Fruit fly (Drosophila melanogaster) whole organism, embryonic: ENCODE data around the gene Gyc88E.

Experiments used
- BEAF-32 ChIP-seq: fragments of 200-800 bp; sonication (Bioruptor generic); optimal IDR thresholded peaks from 3 replicates; lab custom pipeline; 2017; ENCODE audit warnings: missing biosample characterization, missing genetic modification characterization, mild to moderate bottlenecking, moderate library complexity, missing genetic modification reagents
- Bgb ChIP-seq: fragments of 200-800 bp; sonication (Bioruptor generic); IDR thresholded peaks from 2 replicates; pipeline ENCODE4 v1.3.6; 2022; ENCODE audit warnings: missing biosample characterization, missing genetic modification characterization; ENCODE audit not compliant: partially characterized antibody
- CG1024 ChIP-seq: fragments of 200-800 bp; sonication (Bioruptor generic); IDR thresholded peaks from 2 replicates; pipeline ENCODE4 v1.3.6; 2022; ENCODE audit warnings: missing biosample characterization, missing genetic modification characterization
- CG10462 ChIP-seq: fragments of 200-800 bp; sonication (Bioruptor generic); optimal IDR thresholded peaks from 2 replicates; lab custom pipeline; 2016; ENCODE audit warnings: missing biosample characterization, missing genetic modification characterization
- CG11247 ChIP-seq: fragments of 200-800 bp; sonication (Bioruptor generic); IDR thresholded peaks from 2 replicates; pipeline ENCODE4 v1.3.6; 2022; ENCODE audit warnings: missing biosample characterization, missing genetic modification characterization
- CG11504 ChIP-seq: fragments of 200-800 bp; sonication (Bioruptor generic); optimal IDR thresholded peaks from 3 replicates; lab custom pipeline; 2019; ENCODE audit warnings: missing biosample characterization, mild to moderate bottlenecking, missing genetic modification characterization, moderate library complexity
- CG13296 ChIP-seq: fragments of 200-800 bp; sonication (Bioruptor generic); optimal IDR thresholded peaks from 3 replicates; lab custom pipeline; 2018; ENCODE audit warnings: missing biosample characterization, mild to moderate bottlenecking, missing genetic modification characterization
- CG14710 ChIP-seq: fragments of 200-800 bp; sonication (Bioruptor generic); optimal IDR thresholded peaks from 3 replicates; lab custom pipeline; 2019; ENCODE audit warnings: missing biosample characterization, mild to moderate bottlenecking, missing genetic modification characterization, moderate library complexity
- CG2120 ChIP-seq: fragments of 200-800 bp; sonication (Bioruptor generic); optimal IDR thresholded peaks from 3 replicates; lab custom pipeline; 2016; ENCODE audit warnings: missing biosample characterization, missing genetic modification characterization
- CG2129 ChIP-seq: fragments of 200-800 bp; sonication (Bioruptor generic); IDR thresholded peaks from 2 replicates; pipeline ENCODE4 v1.3.6; 2022; ENCODE audit warnings: missing biosample characterization, missing genetic modification characterization; ENCODE audit not compliant: partially characterized antibody
- CG2712 ChIP-seq: fragments of 200-800 bp; optimal IDR thresholded peaks from 3 replicates; lab custom pipeline; 2019; ENCODE audit warnings: missing biosample characterization, mild to moderate bottlenecking, missing genetic modification characterization, moderate library complexity
- CG33213 ChIP-seq: fragments of 200-800 bp; sonication (Bioruptor generic); optimal IDR thresholded peaks from 3 replicates; lab custom pipeline; 2016; ENCODE audit warnings: missing biosample characterization, missing genetic modification characterization
- CG7271 ChIP-seq: fragments of 200-800 bp; sonication (Bioruptor generic); optimal IDR thresholded peaks from 2 replicates; lab custom pipeline; 2018; ENCODE audit warnings: missing biosample characterization, mild to moderate bottlenecking, missing genetic modification characterization, moderate library complexity
- CG7786 ChIP-seq: fragments of 200-800 bp; sonication (Bioruptor generic); optimal IDR thresholded peaks from 2 replicates; lab custom pipeline; 2016; ENCODE audit warnings: missing biosample characterization, missing genetic modification characterization
- CG9797 ChIP-seq: fragments of 200-800 bp; sonication (Bioruptor generic); optimal IDR thresholded peaks from 3 replicates; lab custom pipeline; 2018; ENCODE audit warnings: missing biosample characterization, mild to moderate bottlenecking, missing genetic modification characterization
- Chrac-16 ChIP-seq: fragments of 200-800 bp; sonication (Bioruptor generic); optimal IDR thresholded peaks from 3 replicates; lab custom pipeline; 2016; ENCODE audit warnings: missing biosample characterization, missing genetic modification characterization
- CrebB ChIP-seq: fragments of 200-800 bp; sonication (Bioruptor generic); optimal IDR thresholded peaks from 3 replicates; lab custom pipeline; 2018; ENCODE audit warnings: missing biosample characterization, mild to moderate bottlenecking, missing genetic modification characterization
- Dll ChIP-seq: fragments of 200-800 bp; sonication (Bioruptor generic); IDR thresholded peaks from 4 replicates; pipeline ENCODE4 v1.3.6; 2022; ENCODE audit warnings: missing biosample characterization, missing genetic modification characterization; ENCODE audit not compliant: partially characterized antibody
- Dp ChIP-seq: fragments of 200-800 bp; sonication (Bioruptor generic); optimal IDR thresholded peaks from 2 replicates; lab custom pipeline; 2018; ENCODE audit warnings: missing biosample characterization, mild to moderate bottlenecking, missing genetic modification characterization, moderate library complexity
- E2f1 ChIP-seq: fragments of 200-800 bp; sonication (Bioruptor generic); IDR thresholded peaks from 2 replicates; pipeline ENCODE4 v1.3.6; 2022; ENCODE audit warnings: missing biosample characterization, missing genetic modification characterization
- E2f2 ChIP-seq: fragments of 200-800 bp; sonication (Bioruptor generic); IDR thresholded peaks from 2 replicates; pipeline ENCODE4 v1.3.6; 2022; ENCODE audit warnings: missing biosample characterization, missing genetic modification characterization
- Eip74EF ChIP-seq, 2 experiments: fragments of 200-800 bp in 1 of 2; fragments of >200 bp in 1 of 2; sonication (Bioruptor generic) in 1 of 2; optimal IDR thresholded peaks; 2 replicates each; lab custom pipeline; 2017 to 2019; ENCODE audit warnings: missing biosample characterization in 2 of 2, missing genetic modification characterization in 2 of 2, mild to moderate bottlenecking in 1 of 2, moderate library complexity in 1 of 2
- Hey ChIP-seq: fragments of 200-800 bp; sonication (Bioruptor generic); optimal IDR thresholded peaks from 3 replicates; lab custom pipeline; 2018; ENCODE audit warnings: missing biosample characterization, mild to moderate bottlenecking, missing genetic modification characterization
- Lhr ChIP-seq: fragments of 200-800 bp; sonication (Bioruptor generic); optimal IDR thresholded peaks from 3 replicates; lab custom pipeline; 2017; ENCODE audit warnings: mild to moderate bottlenecking, missing biosample characterization, missing genetic modification reagents, missing genetic modification characterization
- MESR4 ChIP-seq: fragments of 200-800 bp; sonication (Bioruptor generic); optimal IDR thresholded peaks from 2 replicates; lab custom pipeline; 2018; ENCODE audit warnings: missing biosample characterization, mild to moderate bottlenecking, missing genetic modification characterization, moderate library complexity
- Myb ChIP-seq: fragments of 200-800 bp; sonication (Bioruptor generic); optimal IDR thresholded peaks from 2 replicates; lab custom pipeline; 2016; ENCODE audit warnings: missing biosample characterization, missing genetic modification characterization
- Scr ChIP-seq: fragments of 200-800 bp; sonication (Bioruptor generic); IDR thresholded peaks from 2 replicates; pipeline ENCODE4 v1.3.6; 2022; ENCODE audit warnings: missing biosample characterization, missing genetic modification characterization; ENCODE audit not compliant: partially characterized antibody
- Sry-δ ChIP-seq: fragments of 200-800 bp; sonication (Bioruptor generic); optimal IDR thresholded peaks from 2 replicates; lab custom pipeline; 2016; ENCODE audit warnings: missing biosample characterization, missing genetic modification characterization
- Stat92E ChIP-seq, 3 experiments: fragments of >200 bp in 2 of 3; fragments of 200-800 bp in 1 of 3; sonication (Bioruptor generic) in 1 of 3; optimal IDR thresholded peaks; 2 replicates each; lab custom pipeline; 2017 to 2019; ENCODE audit warnings: missing biosample characterization in 3 of 3, missing genetic modification characterization in 3 of 3, mild to moderate bottlenecking in 1 of 3, moderate library complexity in 1 of 3
- YL-1 ChIP-seq: fragments of 200-800 bp; sonication (Bioruptor generic); optimal IDR thresholded peaks from 3 replicates; lab custom pipeline; 2017; ENCODE audit warnings: missing biosample characterization, mild to moderate bottlenecking, missing genetic modification characterization
- abd-A ChIP-seq: fragments of 200-800 bp; sonication (Bioruptor generic); optimal IDR thresholded peaks from 3 replicates; lab custom pipeline; 2019; ENCODE audit warnings: missing biosample characterization, mild to moderate bottlenecking, missing genetic modification characterization, moderate library complexity
- dysf ChIP-seq: fragments of 200-800 bp; sonication (Bioruptor generic); IDR thresholded peaks from 3 replicates; pipeline ENCODE4 v1.3.6; 2022; ENCODE audit warnings: missing biosample characterization, missing genetic modification characterization
- inv ChIP-seq: fragments of 200-800 bp; sonication (Bioruptor generic); IDR thresholded peaks from 2 replicates; pipeline ENCODE4 v1.3.6; 2022; ENCODE audit warnings: missing biosample characterization, missing genetic modification characterization; ENCODE audit not compliant: partially characterized antibody
- ken ChIP-seq: fragments of 200-800 bp; sonication (Bioruptor generic); IDR thresholded peaks from 3 replicates; pipeline ENCODE4 v1.3.6; 2022; ENCODE audit warnings: missing biosample characterization, missing genetic modification characterization
- klu ChIP-seq: fragments of 200-800 bp; sonication (Bioruptor generic); IDR thresholded peaks from 2 replicates; pipeline ENCODE4 v1.3.6; 2022; ENCODE audit warnings: missing biosample characterization, missing genetic modification characterization
- lab ChIP-seq: fragments of 200-800 bp; sonication (Bioruptor generic); optimal IDR thresholded peaks from 3 replicates; lab custom pipeline; 2017; ENCODE audit warnings: missing biosample characterization, missing genetic modification characterization, mild to moderate bottlenecking, moderate library complexity, missing genetic modification reagents
- lilli ChIP-seq: fragments of 200-800 bp; sonication (Bioruptor generic); optimal IDR thresholded peaks from 3 replicates; lab custom pipeline; 2016; ENCODE audit warnings: missing biosample characterization, missing genetic modification characterization
- mam ChIP-seq: fragments of 200-800 bp; sonication (Bioruptor generic); optimal IDR thresholded peaks from 3 replicates; lab custom pipeline; 2016; ENCODE audit warnings: missing biosample characterization, missing genetic modification characterization
- nmo ChIP-seq: fragments of 200-800 bp; sonication (Bioruptor generic); optimal IDR thresholded peaks from 2 replicates; lab custom pipeline; 2018; ENCODE audit warnings: missing biosample characterization, mild to moderate bottlenecking, missing genetic modification characterization, moderate library complexity
- pzg ChIP-seq: fragments of 200-800 bp; sonication (Bioruptor generic); optimal IDR thresholded peaks from 3 replicates; lab custom pipeline; 2018; ENCODE audit warnings: missing biosample characterization, mild to moderate bottlenecking, missing genetic modification characterization, moderate library complexity
- row ChIP-seq: fragments of 200-800 bp; sonication (Bioruptor generic); IDR thresholded peaks from 3 replicates; pipeline ENCODE4 v1.3.6; 2022; ENCODE audit warnings: missing biosample characterization, missing genetic modification characterization
- sens ChIP-seq: fragments of 200-800 bp; sonication (Bioruptor generic); peaks from one replicate; lab custom pipeline; 2016; ENCODE audit warnings: missing biosample characterization, missing genetic modification characterization
- sna ChIP-seq: fragments of 200-800 bp; sonication (Bioruptor generic); IDR thresholded peaks from 2 replicates; pipeline ENCODE4 v1.3.6; 2022; ENCODE audit warnings: missing biosample characterization, missing genetic modification characterization; ENCODE audit not compliant: partially characterized antibody
- stwl ChIP-seq: fragments of 200-800 bp; sonication (Bioruptor generic); optimal IDR thresholded peaks from 3 replicates; lab custom pipeline; 2018; ENCODE audit warnings: missing biosample characterization, mild to moderate bottlenecking, missing genetic modification characterization, moderate library complexity
- sug ChIP-seq: fragments of 200-800 bp; optimal IDR thresholded peaks from 2 replicates; lab custom pipeline; 2019; ENCODE audit warnings: missing biosample characterization, mild to moderate bottlenecking, missing genetic modification characterization, moderate library complexity
- tna ChIP-seq: fragments of 200-800 bp; sonication (Bioruptor generic); IDR thresholded peaks from 2 replicates; pipeline ENCODE4 v1.3.6; 2022; ENCODE audit warnings: missing biosample characterization, missing genetic modification characterization; ENCODE audit not compliant: partially characterized antibody
- wor ChIP-seq: fragments of 200-800 bp; sonication (Bioruptor generic); IDR thresholded peaks from 2 replicates; pipeline ENCODE4 v1.3.6; 2022; ENCODE audit warnings: missing biosample characterization, missing genetic modification characterization
- zen2 ChIP-seq: fragments of 200-800 bp; sonication (Bioruptor generic); IDR thresholded peaks from 3 replicates; pipeline ENCODE4 v1.3.6; 2022; ENCODE audit warnings: missing biosample characterization, missing genetic modification characterization; ENCODE audit not compliant: partially characterized antibody

Gyc88E gene

dm6 chr3R:15222973-15223372 is 72.8 kb downstream of the Gyc88E start, which contains the start of gene Polr2G (continued):
- TF ChIP-seq CG9797 (GFP tag; lab: Kevin White, UChicago) (peak; percentile 48), Chrac-16 (GFP tag; lab: Kevin White, UChicago) (no peak), E2f1 (peak; percentile 24; the same call in 1 of the 2 replicates), sens (peak; percentile 42), BEAF-32 (peak; percentile 14), CG13296 (GFP tag; lab: Kevin White, UChicago) (no peak), Dll (GFP tag; lab: Robert Waterston, UW) (peak; percentile 28; the same call in 1 of the 4 replicates), Dp (GFP tag; lab: Kevin White, UChicago) (peak; percentile 67), dysf (GFP tag; lab: Robert Waterston, UW) (no peak), CG7786 (GFP tag; lab: Kevin White, UChicago) (no peak), CG1024 (GFP tag; lab: Robert Waterston, UW) (no peak), sna (GFP tag; lab: Robert Waterston, UW) (no peak), Lhr (no peak), pzg (GFP tag; lab: Kevin White, UChicago) (peak; percentile 19), YL-1 (GFP tag; lab: Kevin White, UChicago) (peak; percentile 34), CG14710 (peak; percentile 10), wor (GFP tag; lab: Robert Waterston, UW) (no peak), klu (GFP tag; lab: Robert Waterston, UW) (no peak), stwl (tag; lab: Kevin White, UChicago) (peak; percentile 30), E2f2 (GFP tag; lab: Robert Waterston, UW) (peak; percentile 67)

dm6 chr3R:15225279-15225730 is 75.1 kb downstream of the Gyc88E start, which contains the start of the genes CG31344 and Caf1-55:
TSS of gene CG31344 (minus strand) at chr3R:15225329.
TSS of gene Caf1-55 (plus strand) at chr3R:15225576.
- TF ChIP-seq CrebB (peak; percentile 2), Eip74EF (GFP tag; optimal IDR thresholded peaks at IDR 0.05; lab: Kevin White, UChicago) (no peak), ken (GFP tag; lab: Robert Waterston, UW) (peak; percentile 16; the same call in 1 of the 3 replicates), mam (GFP tag; lab: Kevin White, UChicago) (no peak), inv (GFP tag; lab: Robert Waterston, UW) (peak; percentile 58; the same call in 1 of the 2 replicates), CG2129 (GFP tag; lab: Robert Waterston, UW) (peak; percentile 65), Stat92E (GFP tag; optimal IDR thresholded peaks at IDR 0.05; lab: Kevin White, UChicago) (peak in 1 of 3 experiments; percentile 69), row (GFP tag; lab: Robert Waterston, UW) (peak; percentile 58), MESR4 (GFP tag; lab: Kevin White, UChicago) (peak; percentile 65), CG7271 (no peak), lab (GFP tag; lab: Kevin White, UChicago) (no peak), Bgb (peak; percentile 87), BEAF-32 (peak; percentile 81), Myb (GFP tag; lab: Kevin White, UChicago) (peak; percentile 84), Sry-δ (GFP tag; lab: Kevin White, UChicago) (peak; percentile 97), abd-A (tag; lab: Kevin White, UChicago) (no peak), CG2712 (tag; lab: Kevin White, UChicago) (peak; percentile 42), nmo (GFP tag; lab: Kevin White, UChicago) (peak; percentile 47), zen2 (GFP tag; lab: Robert Waterston, UW) (peak; percentile 76), CG10462 (GFP tag; lab: Kevin White, UChicago) (no peak), CG33213 (GFP tag; lab: Kevin White, UChicago) (peak; percentile 20), lilli (peak; percentile 37), CG2120 (peak; percentile 55), Scr (peak; percentile 74), sug (peak; percentile 56), Hey (tag; lab: Kevin White, UChicago) (no peak), CG11247 (no peak), tna (GFP tag; lab: Robert Waterston, UW) (peak; percentile 44; the same call in 1 of the 2 replicates), CG11504 (tag; lab: Kevin White, UChicago) (no peak)
